Worm (Caenorhabditis elegans) whole organism, L3 larva: ENCODE data around the gene mrg-1.
A peak's percentile ranks its signal among the peaks of the same experiment; 100 is the strongest.

ENCODE experiments used
- R02D3.7 ChIP-seq: fragments of 150-350 bp; optimal IDR thresholded peaks from 2 replicates; lab custom pipeline; 2014; ENCODE audit warnings: missing biosample characterization, missing genetic modification characterization
- ama-1 ChIP-seq: fragments of 150-350 bp; optimal IDR thresholded peaks from 2 replicates; lab custom pipeline; 2018
- lin-15B ChIP-seq: fragments of 150-350 bp; optimal IDR thresholded peaks from 2 replicates; lab custom pipeline; 2014; ENCODE audit warnings: missing biosample characterization, missing genetic modification characterization
- nfya-1 ChIP-seq: sonication (generic microtip); optimal IDR thresholded peaks from 2 replicates; lab custom pipeline; 2017; ENCODE audit warnings: missing genetic modification characterization, mild to moderate bottlenecking, missing compliant biosample characterization, antibody characterized with exemption, moderate library complexity; ENCODE audit not compliant: insufficient read depth
- nhr-67 ChIP-seq: fragments of 150-350 bp; optimal IDR thresholded peaks from 2 replicates; lab custom pipeline; 2014; ENCODE audit warnings: missing biosample characterization, missing genetic modification characterization
- pha-4 ChIP-seq: fragments of 150-350 bp; optimal IDR thresholded peaks from 2 replicates; lab custom pipeline; 2014; ENCODE audit warnings: missing biosample characterization, missing genetic modification reagents, missing genetic modification characterization
- pqm-1 ChIP-seq: fragments of 150-350 bp; optimal IDR thresholded peaks from 2 replicates; lab custom pipeline; 2017; ENCODE audit warnings: missing biosample characterization, missing genetic modification characterization, inconsistent platforms
- skn-1 ChIP-seq: fragments of 150-350 bp; optimal IDR thresholded peaks from 2 replicates; lab custom pipeline; 2014; ENCODE audit warnings: missing biosample characterization, missing genetic modification characterization
- tbx-2 ChIP-seq: sonication (generic microtip); optimal IDR thresholded peaks from 2 replicates; lab custom pipeline; 2016; ENCODE audit warnings: mild to moderate bottlenecking, missing genetic modification characterization, missing compliant biosample characterization
- unc-39 ChIP-seq: sonication (generic microtip); optimal IDR thresholded peaks from 4 replicates; lab custom pipeline; 2017; ENCODE audit warnings: missing biosample characterization, missing genetic modification characterization

mrg-1 gene

ce11 chrIII:12829068-12829467 is 45.4 kb downstream of the mrg-1 start, which contains the start of gene Y37D8A.3:
Gene Y37D8A.3 (plus strand): TSS chrIII:12829368.
- TF ChIP-seq pqm-1: no peak

ce11 chrIII:12822608-12823261 is 51.7 kb downstream of the mrg-1 start:
- TF ChIP-seq nfya-1 (tag; lab: Kevin White, UChicago) (peak; percentile 71), skn-1 (no peak), nhr-67 (tag; lab: Kevin White, UChicago) (no peak)
- TF ChIP-seq, all 47 proteins: peak for 1

DNA sequence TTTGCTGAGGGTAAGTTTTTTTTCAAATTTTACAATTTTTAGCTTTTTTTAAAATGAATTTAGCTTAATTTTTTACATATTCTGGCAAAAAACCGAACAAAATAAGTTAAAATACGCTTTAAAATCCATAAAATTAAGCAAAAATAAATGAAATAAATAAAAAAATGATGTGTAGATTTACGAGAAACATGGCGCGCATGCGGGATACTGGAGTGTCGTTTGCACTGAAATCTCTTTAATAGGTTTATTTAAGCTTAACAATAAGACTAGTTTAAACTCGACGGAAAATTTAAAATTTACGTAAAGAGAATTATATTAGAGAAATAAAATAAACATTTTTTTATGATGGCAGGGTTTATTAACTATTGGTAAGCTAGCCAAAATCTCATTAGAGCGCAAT is 53.1 kb downstream of the mrg-1 start:
- TF ChIP-seq lin-15B (tag; lab: Kevin White, UChicago) (peak; percentile 39), unc-39 (tag; lab: Kevin White, UChicago) (no peak), nfya-1 (tag; lab: Kevin White, UChicago) (peak; percentile 33), tbx-2 (no peak), ama-1 (lab: Kevin White, UChicago) (no peak), R02D3.7 (tag; lab: Kevin White, UChicago) (peak; percentile 46), pha-4 (tag; lab: Kevin White, UChicago) (peak; percentile 31)
